Fruit fly (Drosophila melanogaster) whole organism, adult: ENCODE data around the gene tnc.

Experiments
- CG11617 ChIP-seq: fragments of 200-800 bp; sonication (Bioruptor generic); optimal IDR thresholded peaks from 2 replicates; lab custom pipeline; 2017; ENCODE audit warnings: mild to moderate bottlenecking, missing biosample characterization, missing genetic modification reagents, missing genetic modification characterization
- CG12768 ChIP-seq: fragments of 200-800 bp; sonication (Bioruptor generic); optimal IDR thresholded peaks from 2 replicates; lab custom pipeline; 2017; ENCODE audit warnings: missing biosample characterization, missing genetic modification characterization, mild to moderate bottlenecking, moderate library complexity, missing genetic modification reagents
- CG14711 ChIP-seq: fragments of 200-800 bp; sonication (Bioruptor generic); optimal IDR thresholded peaks from 2 replicates; lab custom pipeline; 2018; ENCODE audit warnings: missing biosample characterization, mild to moderate bottlenecking, missing genetic modification characterization, moderate library complexity
- CG1620 ChIP-seq: fragments of 200-800 bp; sonication (Bioruptor generic); optimal IDR thresholded peaks from 2 replicates; lab custom pipeline; 2016; ENCODE audit warnings: missing biosample characterization, missing genetic modification characterization
- CG33017 ChIP-seq: fragments of 200-800 bp; sonication (Bioruptor generic); optimal IDR thresholded peaks from 2 replicates; lab custom pipeline; 2018; ENCODE audit warnings: missing biosample characterization, mild to moderate bottlenecking, missing genetic modification characterization, moderate library complexity
- CG5204 ChIP-seq: fragments of 200-800 bp; sonication (Bioruptor generic); optimal IDR thresholded peaks from 2 replicates; lab custom pipeline; 2016; ENCODE audit warnings: missing biosample characterization, missing genetic modification characterization
- CG7045 ChIP-seq: fragments of 200-800 bp; sonication (Bioruptor generic); optimal IDR thresholded peaks from 2 replicates; lab custom pipeline; 2017; ENCODE audit warnings: missing biosample characterization, mild to moderate bottlenecking, missing genetic modification characterization
- CG7101 ChIP-seq: fragments of 200-800 bp; sonication (Bioruptor generic); optimal IDR thresholded peaks from 2 replicates; lab custom pipeline; 2018; ENCODE audit warnings: missing biosample characterization, mild to moderate bottlenecking, missing genetic modification characterization, moderate library complexity
- Clk ChIP-seq: fragments of 200-800 bp; sonication (Bioruptor generic); optimal IDR thresholded peaks from 2 replicates; lab custom pipeline; 2017; ENCODE audit warnings: missing biosample characterization, missing genetic modification characterization
- Crg-1 ChIP-seq: fragments of 200-800 bp; sonication (Bioruptor generic); optimal IDR thresholded peaks from 2 replicates; lab custom pipeline; 2016; ENCODE audit warnings: missing biosample characterization, missing genetic modification characterization
- Hr96 ChIP-seq: fragments of 200-800 bp; sonication (Bioruptor generic); optimal IDR thresholded peaks from 2 replicates; lab custom pipeline; 2016; ENCODE audit warnings: missing biosample characterization, missing genetic modification characterization
- Mnt ChIP-seq: fragments of 200-800 bp; sonication (Bioruptor generic); optimal IDR thresholded peaks from 2 replicates; lab custom pipeline; 2016; ENCODE audit warnings: missing biosample characterization, mild to moderate bottlenecking, missing genetic modification characterization
- bab1 ChIP-seq: fragments of 200-800 bp; sonication (Bioruptor generic); optimal IDR thresholded peaks from 3 replicates; lab custom pipeline; 2019; ENCODE audit warnings: missing biosample characterization, mild to moderate bottlenecking, missing genetic modification characterization, moderate library complexity
- cic ChIP-seq: fragments of 200-800 bp; sonication (Bioruptor generic); optimal IDR thresholded peaks from 2 replicates; lab custom pipeline; 2017; ENCODE audit warnings: missing biosample characterization, mild to moderate bottlenecking, missing genetic modification characterization, moderate library complexity
- cnc ChIP-seq, 2 experiments: fragments of >200 bp; optimal IDR thresholded peaks; 2 replicates each; lab custom pipeline; 2017
- kay ChIP-seq: fragments of 200-800 bp; sonication (Bioruptor generic); peaks from one replicate; lab custom pipeline; 2016; ENCODE audit warnings: missing biosample characterization, missing genetic modification characterization, borderline replicate concordance
- ovo ChIP-seq: fragments of 200-800 bp; sonication (Bioruptor generic); optimal IDR thresholded peaks from 2 replicates; lab custom pipeline; 2016; ENCODE audit warnings: missing biosample characterization, missing genetic modification characterization
- pad ChIP-seq: fragments of 200-800 bp; sonication (Bioruptor generic); optimal IDR thresholded peaks from 3 replicates; lab custom pipeline; 2017; ENCODE audit warnings: missing biosample characterization, missing genetic modification characterization, mild to moderate bottlenecking, moderate library complexity, missing genetic modification reagents
- tj ChIP-seq: fragments of 200-800 bp; sonication (Bioruptor generic); optimal IDR thresholded peaks from 3 replicates; lab custom pipeline; 2017; ENCODE audit warnings: missing biosample characterization, mild to moderate bottlenecking, missing genetic modification characterization, moderate library complexity
- toe ChIP-seq: fragments of 200-800 bp; sonication (Bioruptor generic); optimal IDR thresholded peaks from 2 replicates; lab custom pipeline; 2016; ENCODE audit warnings: missing biosample characterization, missing genetic modification characterization

The tnc gene

DNA sequence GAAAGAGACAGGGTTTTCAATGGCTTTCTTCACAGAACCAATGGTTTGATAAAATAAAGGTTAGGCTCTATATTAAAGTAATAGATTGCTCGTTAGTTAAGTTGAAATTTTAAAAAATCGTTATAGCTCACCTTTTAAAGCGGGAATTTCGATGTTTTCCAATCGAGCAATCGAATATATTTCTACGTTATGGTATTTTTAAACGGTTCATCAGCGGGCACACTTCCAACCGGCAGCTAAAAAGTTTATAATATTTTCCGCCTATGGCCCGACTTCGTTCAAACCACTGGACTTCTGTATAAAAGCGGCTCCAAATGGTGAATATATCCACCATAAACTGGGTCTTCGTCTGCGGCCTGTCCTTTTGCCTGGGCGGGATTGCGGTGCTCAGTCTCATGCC is 38.9 kb downstream of the tnc start, which contains the start of gene beta4GalT7:
Gene beta4GalT7 (plus strand): TSS at position 201 of the 400 bp plus-strand sequence.
- TF ChIP-seq kay (no peak), CG11617 (GFP tag; lab: Kevin White, UChicago) (no peak), CG7101 (tag; lab: Kevin White, UChicago) (no peak), pad (no peak), Crg-1 (GFP tag; lab: Kevin White, UChicago) (no peak), cic (GFP tag; lab: Kevin White, UChicago) (no peak), bab1 (GFP tag; lab: Kevin White, UChicago) (no peak), CG7045 (no peak), toe (GFP tag; lab: Kevin White, UChicago) (no peak), CG14711 (tag; lab: Kevin White, UChicago) (no peak), Mnt (no peak), CG33017 (tag; lab: Kevin White, UChicago) (no peak), Clk (GFP tag; lab: Kevin White, UChicago) (no peak), CG1620 (GFP tag; lab: Kevin White, UChicago) (no peak), Hr96 (GFP tag; lab: Kevin White, UChicago) (no peak), CG5204 (no peak), CG12768 (GFP tag; lab: Kevin White, UChicago) (no peak)

- TF ChIP-seq Mnt, result peak; percentile 85
- TF ChIP-seq ovo, result peak; percentile 65
- peak; percentile 80 for TF ChIP-seq Crg-1 (GFP tag; lab: Kevin White, UChicago)
- TF ChIP-seq CG7101 (tag; lab: Kevin White, UChicago), result peak; percentile 92
- peak; percentile 93 for TF ChIP-seq CG1620 (GFP tag; lab: Kevin White, UChicago)
- TF ChIP-seq CG33017 (tag; lab: Kevin White, UChicago), result peak; percentile 91
- no peak for TF ChIP-seq CG5204
- peak; percentile 67 for TF ChIP-seq tj (GFP tag; lab: Kevin White, UChicago)
- no peak for TF ChIP-seq kay
- TF ChIP-seq toe (GFP tag; lab: Kevin White, UChicago), result no peak
- peak; percentile 83 for TF ChIP-seq CG14711 (tag; lab: Kevin White, UChicago)
- peak; percentile 88 for TF ChIP-seq CG12768 (GFP tag; lab: Kevin White, UChicago)
- TF ChIP-seq cic (GFP tag; lab: Kevin White, UChicago), result peak; percentile 67
- peak; percentile 89 for TF ChIP-seq CG7045
- peak; percentile 85 for TF ChIP-seq Clk (GFP tag; lab: Kevin White, UChicago)
- no peak for TF ChIP-seq cnc (optimal IDR thresholded peaks at IDR 0.05; lab: Kevin White, UChicago)
- TF ChIP-seq Hr96 (GFP tag; lab: Kevin White, UChicago), result no peak
- peak; percentile 92 for TF ChIP-seq CG11617 (GFP tag; lab: Kevin White, UChicago)
- peak; percentile 74 for TF ChIP-seq pad
- peak; percentile 94 for TF ChIP-seq bab1 (GFP tag; lab: Kevin White, UChicago)
Observed at dm6 chr3R:25024895-25025557, 40.8 kb downstream of the tnc start, which contains the start of the genes EMC6 and Hr96. EMC6 (minus strand) TSS chr3R:25025017. Hr96 (plus strand) TSS chr3R:25025235.

DNA sequence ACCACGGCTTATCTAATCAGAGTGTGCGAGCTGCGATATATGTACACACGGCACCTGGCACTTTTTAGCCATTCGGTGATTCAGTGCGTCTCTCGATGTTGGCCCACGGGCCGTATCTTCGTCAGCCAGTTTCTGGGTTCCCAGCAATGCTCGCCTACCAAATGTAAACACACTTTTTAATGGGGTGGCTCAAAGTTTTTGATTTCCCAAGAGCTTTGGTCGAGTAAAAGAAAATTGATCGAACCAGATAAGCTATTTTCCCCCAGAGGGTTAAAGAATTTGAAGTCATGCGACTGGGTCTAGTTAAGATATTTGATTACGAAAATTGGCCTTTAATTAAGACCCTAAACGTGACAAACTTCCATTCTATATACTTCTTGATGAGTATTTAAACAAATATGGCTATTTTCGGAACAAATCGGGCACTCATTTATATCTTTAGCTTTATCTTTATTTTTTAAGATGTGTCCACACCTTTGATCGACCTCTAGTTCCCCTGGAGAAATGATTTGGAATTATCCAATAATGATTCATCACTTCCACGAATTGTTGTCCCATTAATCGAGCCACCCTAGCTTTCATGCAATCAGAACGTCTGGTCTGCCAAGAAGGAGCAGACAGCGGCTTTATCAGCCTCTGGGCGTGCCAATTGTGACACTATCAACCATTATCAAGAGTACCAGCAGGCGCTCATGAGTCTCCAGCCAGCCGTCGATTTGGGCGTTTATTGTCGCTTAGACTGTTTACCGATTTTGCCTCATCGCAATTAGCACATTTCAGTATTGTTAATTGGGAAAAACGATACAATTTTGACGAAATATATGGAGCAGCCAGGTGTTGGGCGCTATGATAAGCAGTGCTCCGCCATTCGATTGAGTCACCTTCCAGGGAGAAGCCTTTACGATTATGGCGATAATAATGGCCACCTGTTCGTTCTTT is 43.4 kb downstream of the tnc start:
- TF ChIP-seq toe (GFP tag; lab: Kevin White, UChicago), result no peak
- peak; percentile 74 for TF ChIP-seq CG11617 (GFP tag; lab: Kevin White, UChicago)
- peak; percentile 8 for TF ChIP-seq CG14711 (tag; lab: Kevin White, UChicago)
- peak; percentile 40 for TF ChIP-seq CG12768 (GFP tag; lab: Kevin White, UChicago)
- no peak for TF ChIP-seq Clk (GFP tag; lab: Kevin White, UChicago)
- no peak for TF ChIP-seq bab1 (GFP tag; lab: Kevin White, UChicago)
- peak; percentile 28 for TF ChIP-seq CG7045
- TF ChIP-seq cnc (optimal IDR thresholded peaks at IDR 0.05; lab: Kevin White, UChicago), result no peak
- TF ChIP-seq Crg-1 (GFP tag; lab: Kevin White, UChicago), result no peak
- TF ChIP-seq CG33017 (tag; lab: Kevin White, UChicago), result no peak
- peak; percentile 41 for TF ChIP-seq pad
- peak; percentile 42 for TF ChIP-seq CG7101 (tag; lab: Kevin White, UChicago)
- no peak for TF ChIP-seq Hr96 (GFP tag; lab: Kevin White, UChicago)
- no peak for TF ChIP-seq ovo
- peak; percentile 10 for TF ChIP-seq tj (GFP tag; lab: Kevin White, UChicago)
- TF ChIP-seq CG5204, result no peak
- TF ChIP-seq Mnt, result peak; percentile 34
- no peak for TF ChIP-seq cic (GFP tag; lab: Kevin White, UChicago)
- TF ChIP-seq CG1620 (GFP tag; lab: Kevin White, UChicago), result no peak
- TF ChIP-seq kay, result peak; percentile 95

DNA sequence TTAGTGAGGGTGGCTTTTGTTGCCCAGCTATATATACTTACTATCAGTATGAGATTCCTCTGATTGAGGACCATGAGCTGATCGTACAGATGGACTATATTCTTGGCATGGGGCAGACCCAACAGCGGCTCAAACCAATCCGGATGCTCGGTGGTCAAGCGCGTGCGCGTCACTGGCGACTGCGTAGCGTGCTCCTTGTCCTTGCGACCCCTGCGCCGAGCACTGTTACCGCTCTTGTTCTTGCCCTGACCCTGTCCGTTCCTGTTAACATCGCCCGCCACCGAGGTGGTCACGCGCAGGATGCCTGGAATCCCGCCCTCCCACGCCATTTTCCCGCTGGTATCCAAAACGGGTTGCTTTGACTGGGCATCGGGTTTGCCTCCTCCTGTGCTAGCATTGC is 48.5 kb downstream of the tnc start:
- TF ChIP-seq cic (GFP tag; lab: Kevin White, UChicago) (no peak), cnc (optimal IDR thresholded peaks at IDR 0.05; lab: Kevin White, UChicago) (peak in 1 of 2 experiments; percentile 56)

- TF ChIP-seq CG33017 (tag; lab: Kevin White, UChicago) (no peak), CG5204 (no peak), cic (GFP tag; lab: Kevin White, UChicago) (peak; percentile 39), CG14711 (tag; lab: Kevin White, UChicago) (no peak), pad (no peak), CG7101 (tag; lab: Kevin White, UChicago) (no peak), CG11617 (GFP tag; lab: Kevin White, UChicago) (peak; percentile 31), ovo (no peak), CG7045 (no peak), Mnt (peak; percentile 35), Hr96 (GFP tag; lab: Kevin White, UChicago) (no peak), tj (GFP tag; lab: Kevin White, UChicago) (peak; percentile 98), Clk (GFP tag; lab: Kevin White, UChicago) (no peak), toe (GFP tag; lab: Kevin White, UChicago) (no peak), bab1 (GFP tag; lab: Kevin White, UChicago) (peak; percentile 64), cnc (optimal IDR thresholded peaks at IDR 0.05; lab: Kevin White, UChicago) (no peak), CG1620 (GFP tag; lab: Kevin White, UChicago) (no peak)
Observed at dm6 chr3R:25033142-25033586, 49.0 kb downstream of the tnc start, which contains the start of gene Smg6. Smg6 (minus strand) TSS chr3R:25033465.
